Comparison of ENCODE assay signal across 1 fruit fly cellular context in the genomic region with DNA sequence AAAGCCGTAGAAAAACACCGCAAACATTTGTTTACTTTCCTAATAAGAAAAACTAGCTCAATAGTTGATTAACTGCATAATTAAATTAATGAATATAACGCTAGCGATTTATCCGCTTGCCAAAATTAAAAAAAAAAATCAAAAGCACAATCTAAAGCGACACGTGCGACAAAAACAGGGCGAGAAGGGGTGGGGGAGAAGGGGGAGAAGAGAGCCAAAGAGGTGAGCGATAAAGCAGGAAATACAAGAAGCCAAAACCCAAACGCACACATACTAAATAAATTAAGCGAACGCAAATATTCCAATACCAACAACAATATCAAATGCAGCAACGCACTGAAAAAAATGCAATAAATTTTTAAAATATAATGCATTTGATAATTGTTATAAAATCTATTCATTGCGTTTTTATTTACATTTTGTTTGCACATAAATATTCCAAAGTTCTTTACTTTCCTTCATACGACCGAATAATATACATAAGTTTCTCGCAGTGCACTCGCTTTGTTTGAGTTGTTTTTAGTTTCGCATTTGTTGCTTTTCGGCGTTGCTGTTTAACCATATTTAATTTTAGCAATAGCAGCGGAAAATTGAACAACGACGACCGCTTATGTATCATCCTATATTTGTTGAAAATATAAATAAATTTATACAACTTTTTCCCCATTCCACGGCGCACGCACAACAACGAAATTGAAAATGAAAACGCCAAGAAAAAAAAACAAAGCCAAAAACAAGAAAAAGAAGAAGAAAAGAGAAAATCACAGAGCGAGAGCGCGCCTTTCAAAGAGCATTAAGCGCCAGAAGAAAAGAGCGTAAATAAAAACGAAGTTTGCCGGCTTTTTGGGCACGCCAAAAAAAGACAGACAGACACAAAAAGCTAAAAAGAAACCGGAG.
TF ChIP-seq lines count a peak whose summit lies in the region.

No protein-coding gene starts in this region.

TF ChIP-seq in whole organism, embryonic, 481 proteins besides CTCF, POLR2A, EP300 and RAD21 (continued from another document):
- TF ChIP-seq sr (GFP tag; IDR thresholded peaks at IDR 0.05; lab: Robert Waterston, UW) = peak; percentile 83
- peak; percentile 89 for TF ChIP-seq CG6683 (GFP tag; optimal IDR thresholded peaks at IDR 0.05; lab: Kevin White, UChicago)
- TF ChIP-seq lov (optimal IDR thresholded peaks at IDR 0.05; lab: Kevin White, UChicago) = no peak
- TF ChIP-seq lov (GFP tag; IDR thresholded peaks at IDR 0.05; lab: Robert Waterston, UW) = peak; percentile 87
- TF ChIP-seq Doc2 (GFP tag; IDR thresholded peaks at IDR 0.05; lab: Robert Waterston, UW) = peak; percentile 83
- TF ChIP-seq jumu (GFP tag; optimal IDR thresholded peaks at IDR 0.05; lab: Kevin White, UChicago) = peak; percentile 81
- no peak for TF ChIP-seq ato (GFP tag; IDR thresholded peaks at IDR 0.05; lab: Robert Waterston, UW; ENCODE audit: partially characterized antibody)
- TF ChIP-seq schlank (tag; optimal IDR thresholded peaks at IDR 0.05; lab: Kevin White, UChicago) = peak; percentile 87
- TF ChIP-seq nmo (GFP tag; optimal IDR thresholded peaks at IDR 0.05; lab: Kevin White, UChicago) = peak; percentile 97
- peak; percentile 86 for TF ChIP-seq emc (GFP tag; optimal IDR thresholded peaks at IDR 0.05; lab: Kevin White, UChicago)
- TF ChIP-seq bowl (GFP tag; IDR thresholded peaks at IDR 0.05; lab: Robert Waterston, UW) = peak; percentile 88
- TF ChIP-seq CG12155 (GFP tag; optimal IDR thresholded peaks at IDR 0.05; lab: Kevin White, UChicago) = peak; percentile 91
- peak; percentile 48 for TF ChIP-seq CG15073 (GFP tag; optimal IDR thresholded peaks at IDR 0.05; lab: Kevin White, UChicago)
- peak; percentile 91 for TF ChIP-seq CG13624 (GFP tag; optimal IDR thresholded peaks at IDR 0.05; lab: Kevin White, UChicago)
- peak; percentile 90 for TF ChIP-seq ara (GFP tag; IDR thresholded peaks at IDR 0.05; lab: Robert Waterston, UW)
- peak; percentile 93 for TF ChIP-seq CG12219 (GFP tag; optimal IDR thresholded peaks at IDR 0.05; lab: Kevin White, UChicago)
- TF ChIP-seq Deaf1 (tag; optimal IDR thresholded peaks at IDR 0.05; lab: Kevin White, UChicago) = peak; percentile 83
- no peak for TF ChIP-seq Lpt (GFP tag; optimal IDR thresholded peaks at IDR 0.05; lab: Kevin White, UChicago)
- no peak for TF ChIP-seq gfzf (GFP tag; optimal IDR thresholded peaks at IDR 0.05; lab: Kevin White, UChicago)
- TF ChIP-seq CG2678 (tag; optimal IDR thresholded peaks at IDR 0.05; lab: Kevin White, UChicago) = peak; percentile 98
- TF ChIP-seq CG1647 (GFP tag; optimal IDR thresholded peaks at IDR 0.05; lab: Kevin White, UChicago) = peak; percentile 90
- TF ChIP-seq CG10543 (GFP tag; optimal IDR thresholded peaks at IDR 0.05; lab: Kevin White, UChicago) = peak; percentile 90
- peak; percentile 92 for TF ChIP-seq org-1 (GFP tag; optimal IDR thresholded peaks at IDR 0.05; lab: Kevin White, UChicago)
- peak; percentile 86 for TF ChIP-seq CG8359 (GFP tag; optimal IDR thresholded peaks at IDR 0.05; lab: Kevin White, UChicago; ENCODE audit: borderline replicate concordance)
- peak; percentile 91 for TF ChIP-seq CG9437 (GFP tag; optimal IDR thresholded peaks at IDR 0.05; lab: Kevin White, UChicago)
- TF ChIP-seq Tbp (GFP tag; optimal IDR thresholded peaks at IDR 0.05; lab: Kevin White, UChicago) = no peak
- peak in 1 of 2 experiments; percentile 84 for TF ChIP-seq Hr78 (GFP tag; optimal IDR thresholded peaks at IDR 0.05; lab: Kevin White, UChicago)
